Fruit fly (Drosophila melanogaster): ENCODE data around the gene CG17991.

- TF ChIP-seq Clk (GFP tag; optimal IDR thresholded peaks at IDR 0.05) (no peak), Mnt (GFP tag; optimal IDR thresholded peaks at IDR 0.05) (no peak), CG12768 (GFP tag; optimal IDR thresholded peaks at IDR 0.05) (no peak), CG7101 (tag; optimal IDR thresholded peaks at IDR 0.05) (no peak), CG7045 (GFP tag; optimal IDR thresholded peaks at IDR 0.05) (no peak), CG1620 (GFP tag; optimal IDR thresholded peaks at IDR 0.05) (no peak), cnc (optimal IDR thresholded peaks at IDR 0.05) (no peak), Hr96 (GFP tag; optimal IDR thresholded peaks at IDR 0.05) (no peak), CG33017 (tag; optimal IDR thresholded peaks at IDR 0.05) (no peak), pad (GFP tag; optimal IDR thresholded peaks at IDR 0.05) (no peak), toe (GFP tag; optimal IDR thresholded peaks at IDR 0.05) (no peak)
Observed at dm6 chr3R:27233398-27233797, 7.7 kb upstream of the CG17991 start, which contains the start of gene CG31068.
